Worm (Caenorhabditis elegans): ENCODE results near the gene srbc-11.
A peak's percentile ranks its signal among the peaks of the same experiment; 100 is the strongest.

The srbc-11 gene

ce11 chrV:7472815-7473214 is 22.3 kb downstream of the srbc-11 start, which contains the start of gene str-28:
Gene str-28 (minus strand): TSS chrV:7472915.
- TF ChIP-seq unc-39 (tag; optimal IDR thresholded peaks at IDR 0.05) (no peak), peb-1 (tag; optimal IDR thresholded peaks at IDR 0.05) (no peak), nhr-237 (tag; optimal IDR thresholded peaks at IDR 0.05) (no peak), F13H6.1 (tag; optimal IDR thresholded peaks at IDR 0.05) (no peak), lsy-2 (tag; optimal IDR thresholded peaks at IDR 0.05) (no peak)

- no peak for TF ChIP-seq ztf-1 (GFP tag; conservative IDR thresholded peaks at IDR 0.05)
- peak; percentile 78 for TF ChIP-seq F13H6.1 (tag; optimal IDR thresholded peaks at IDR 0.05)
- TF ChIP-seq R02D3.7 (tag; optimal IDR thresholded peaks at IDR 0.05) = no peak
- TF ChIP-seq ztf-11 (tag; optimal IDR thresholded peaks at IDR 0.05) = no peak
- TF ChIP-seq elt-1 (tag; optimal IDR thresholded peaks at IDR 0.05) = no peak
- TF ChIP-seq nhr-77 (tag; optimal IDR thresholded peaks at IDR 0.05) = no peak
- TF ChIP-seq nhr-21 (tag; optimal IDR thresholded peaks at IDR 0.05) = no peak
- TF ChIP-seq gmeb-1 (tag; optimal IDR thresholded peaks at IDR 0.05) = peak; percentile 56
- TF ChIP-seq ztf-4 (tag; optimal IDR thresholded peaks at IDR 0.05) = no peak
- peak; percentile 87 for TF ChIP-seq C34F6.9 (tag; optimal IDR thresholded peaks at IDR 0.05)
- no peak for TF ChIP-seq skn-1 (tag; optimal IDR thresholded peaks at IDR 0.05)
- no peak for TF ChIP-seq egl-27 (tag; optimal IDR thresholded peaks at IDR 0.05)
- TF ChIP-seq nhr-23 (tag; optimal IDR thresholded peaks at IDR 0.05) = no peak
- no peak for TF ChIP-seq nhr-12 (tag; optimal IDR thresholded peaks at IDR 0.05)
- no peak for TF ChIP-seq Y55F3AM.14 (GFP tag; optimal IDR thresholded peaks at IDR 0.05)
- no peak for TF ChIP-seq dmd-4 (tag; optimal IDR thresholded peaks at IDR 0.05)
- TF ChIP-seq zag-1 (tag; optimal IDR thresholded peaks at IDR 0.05) = peak; percentile 13
- TF ChIP-seq mbf-1 (tag; optimal IDR thresholded peaks at IDR 0.05) = no peak
- TF ChIP-seq nhr-129 (tag; optimal IDR thresholded peaks at IDR 0.05) = no peak
- TF ChIP-seq lin-11 (tag; optimal IDR thresholded peaks at IDR 0.05) = peak; percentile 36
- TF ChIP-seq unc-62 (GFP tag; optimal IDR thresholded peaks at IDR 0.05) = no peak
- TF ChIP-seq peb-1 (tag; optimal IDR thresholded peaks at IDR 0.05) = no peak
- no peak for TF ChIP-seq nhr-237 (tag; optimal IDR thresholded peaks at IDR 0.05)
- no peak for TF ChIP-seq unc-55 (GFP tag; optimal IDR thresholded peaks at IDR 0.05)
- TF ChIP-seq alr-1 (tag; optimal IDR thresholded peaks at IDR 0.05) = no peak
- TF ChIP-seq mdl-1 (tag; optimal IDR thresholded peaks at IDR 0.05) = peak in 1 of 2 experiments; percentile 57
- TF ChIP-seq sma-9 (GFP tag; optimal IDR thresholded peaks at IDR 0.05) = no peak
- no peak for TF ChIP-seq sma-9 (tag; optimal IDR thresholded peaks at IDR 0.05)
- no peak for TF ChIP-seq ama-1 (optimal IDR thresholded peaks at IDR 0.05)
- no peak for TF ChIP-seq aly-2 (tag; optimal IDR thresholded peaks at IDR 0.05)
- TF ChIP-seq nhr-10 (tag; optimal IDR thresholded peaks at IDR 0.05) = no peak
- no peak for TF ChIP-seq snpc-4 (tag; optimal IDR thresholded peaks at IDR 0.05)
- no peak for TF ChIP-seq elt-3 (tag; optimal IDR thresholded peaks at IDR 0.05)
- peak in 1 of 2 experiments; percentile 2 for TF ChIP-seq lsy-2 (tag; optimal IDR thresholded peaks at IDR 0.05)
- TF ChIP-seq ZK546.5 (tag; optimal IDR thresholded peaks at IDR 0.05) = no peak
- TF ChIP-seq blmp-1 (tag; optimal IDR thresholded peaks at IDR 0.05; ENCODE audit: insufficient read depth) = no peak
- TF ChIP-seq lin-39 (tag; optimal IDR thresholded peaks at IDR 0.05) = no peak
- no peak for TF ChIP-seq sma-3 (GFP tag; optimal IDR thresholded peaks at IDR 0.05)
- no peak for TF ChIP-seq nhr-25 (tag; optimal IDR thresholded peaks at IDR 0.05)
- peak; percentile 53 for TF ChIP-seq lin-13 (GFP tag; optimal IDR thresholded peaks at IDR 0.05)
- TF ChIP-seq mab-5 (tag; optimal IDR thresholded peaks at IDR 0.05) = peak; percentile 56
- no peak for TF ChIP-seq nhr-11 (tag; optimal IDR thresholded peaks at IDR 0.05)
- no peak for TF ChIP-seq sem-4 (tag; optimal IDR thresholded peaks at IDR 0.05)
- TF ChIP-seq nhr-6 (tag; optimal IDR thresholded peaks at IDR 0.05) = no peak
- peak; percentile 55 for TF ChIP-seq fos-1 (tag; optimal IDR thresholded peaks at IDR 0.05)
- TF ChIP-seq ceh-16 (tag; optimal IDR thresholded peaks at IDR 0.05) = no peak
- no peak for TF ChIP-seq unc-39 (tag; optimal IDR thresholded peaks at IDR 0.05)
- TF ChIP-seq ceh-82 (tag; optimal IDR thresholded peaks at IDR 0.05) = no peak
- peak; percentile 75 for TF ChIP-seq crh-2 (tag; optimal IDR thresholded peaks at IDR 0.05)
Observed at ce11 chrV:7465509-7465908, 29.6 kb downstream of the srbc-11 start, which contains the start of gene F25E5.1. Gene F25E5.1 (plus strand): TSS chrV:7465884.

Measured in whole organism, L2 larva.